Worm (Caenorhabditis elegans) whole organism, midembryonic: ENCODE measurements around the gene asm-1.

Experiments used
- T22C8.4 ChIP-seq: fragments of 200-800 bp; sonication (Bioruptor generic); IDR thresholded peaks from 2 replicates; pipeline ENCODE4 v1.3.6; 2022; ENCODE audit warnings: missing genetic modification characterization, missing compliant biosample characterization
- cog-1 ChIP-seq: sonication (generic microtip); optimal IDR thresholded peaks from 2 replicates; lab custom pipeline; 2016; ENCODE audit warnings: missing genetic modification characterization, missing compliant biosample characterization
- flt-1 ChIP-seq: fragments of 200-800 bp; sonication (Bioruptor generic); IDR thresholded peaks from 2 replicates; pipeline ENCODE4 v1.3.6; 2022; ENCODE audit warnings: missing genetic modification characterization, missing compliant biosample characterization
- ref-1 ChIP-seq: fragments of 200-800 bp; sonication (Bioruptor generic); conservative IDR thresholded peaks from 2 replicates; pipeline ENCODE4 v1.3.6; 2022; ENCODE audit warnings: missing genetic modification reagents, missing genetic modification characterization, missing compliant biosample characterization
- tab-1 ChIP-seq: fragments of 200-800 bp; sonication (Bioruptor generic); IDR thresholded peaks from 2 replicates; pipeline ENCODE4 v1.3.6; 2022; ENCODE audit warnings: missing genetic modification characterization, missing compliant biosample characterization
- ztf-23 ChIP-seq: fragments of 200-800 bp; sonication (Bioruptor generic); IDR thresholded peaks from 2 replicates; pipeline ENCODE4 v1.3.6; 2022; ENCODE audit warnings: missing genetic modification reagents, missing genetic modification characterization, missing compliant biosample characterization
- ztf-29 ChIP-seq: fragments of 200-800 bp; sonication (Bioruptor generic); IDR thresholded peaks from 2 replicates; pipeline ENCODE4 v1.3.6; 2022; ENCODE audit warnings: missing genetic modification reagents, missing genetic modification characterization, missing compliant biosample characterization

- no peak for TF ChIP-seq T22C8.4 (GFP tag; lab: Robert Waterston, UW)
- TF ChIP-seq tab-1 (GFP tag; lab: Robert Waterston, UW), result no peak
- TF ChIP-seq ztf-23 (GFP tag; lab: Robert Waterston, UW), result peak; percentile 90
- TF ChIP-seq flt-1 (GFP tag; lab: Robert Waterston, UW), result peak; percentile 92
- TF ChIP-seq ztf-29, result no peak
- peak; percentile 52 for TF ChIP-seq cog-1 (tag; lab: Kevin White, UChicago)
- 0 out of 2 replicates have a peak, but pooled peaks have one; percentile 42 for TF ChIP-seq ref-1 (GFP tag; lab: Robert Waterston, UW)
Measured at ce11 chrII:6913309-6913708, 3.4 kb downstream of the asm-1 start, which contains the start of gene cyn-10.
